Fruit fly (Drosophila melanogaster): Measurements from ENCODE around the gene CG13048.

dm6 chr3L:16301153-16301552, 17.4 kb upstream of the CG13048 start, which contains the start of gene CG4982:
- TF ChIP-seq vri (GFP tag; optimal IDR thresholded peaks at IDR 0.05) (no peak), OdsH (GFP tag; optimal IDR thresholded peaks at IDR 0.05) (no peak), CG1621 (tag; optimal IDR thresholded peaks at IDR 0.05) (no peak)

Data from whole organism, prepupa.